Worm (Caenorhabditis elegans): ENCODE data around the gene srx-47.

srx-47 gene

DNA sequence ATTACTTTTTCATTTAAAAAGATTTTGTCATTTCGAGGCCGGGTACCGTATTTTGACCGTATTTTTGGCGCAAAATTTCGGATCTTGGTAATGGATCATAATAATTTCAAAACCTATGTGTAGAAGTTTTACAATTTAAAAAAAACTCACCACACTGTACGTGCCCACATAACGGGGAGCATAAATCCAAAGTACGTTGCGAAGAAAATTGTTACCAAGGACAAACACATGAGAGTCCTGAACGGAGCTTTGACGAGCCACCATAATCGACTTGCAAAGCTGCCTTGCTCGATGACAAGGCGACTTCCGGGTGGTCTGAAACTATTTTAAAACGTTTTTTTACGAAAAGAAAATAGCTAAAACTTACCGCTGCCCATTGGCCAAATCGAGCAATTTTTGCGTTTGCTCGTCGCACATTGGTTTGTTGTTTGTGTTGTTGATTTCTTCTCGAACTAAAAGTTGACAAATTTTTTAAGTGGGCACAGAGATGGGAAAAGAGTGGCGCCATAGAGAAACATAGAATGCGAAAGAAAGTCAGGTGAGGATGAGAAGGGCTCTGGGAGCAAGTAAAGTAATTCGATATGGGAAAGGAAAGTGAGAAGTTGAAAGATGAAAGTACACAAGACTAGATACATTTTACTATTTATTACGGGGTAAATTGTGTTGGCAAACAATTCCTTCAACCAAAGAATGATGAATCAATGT, 17.0 kb upstream of the srx-47 start:
- TF ChIP-seq dao-5 (tag; optimal IDR thresholded peaks at IDR 0.05) (no peak), him-1 (tag; optimal IDR thresholded peaks at IDR 0.05) (no peak), W03F9.2 (tag; optimal IDR thresholded peaks at IDR 0.05) (no peak)

DNA sequence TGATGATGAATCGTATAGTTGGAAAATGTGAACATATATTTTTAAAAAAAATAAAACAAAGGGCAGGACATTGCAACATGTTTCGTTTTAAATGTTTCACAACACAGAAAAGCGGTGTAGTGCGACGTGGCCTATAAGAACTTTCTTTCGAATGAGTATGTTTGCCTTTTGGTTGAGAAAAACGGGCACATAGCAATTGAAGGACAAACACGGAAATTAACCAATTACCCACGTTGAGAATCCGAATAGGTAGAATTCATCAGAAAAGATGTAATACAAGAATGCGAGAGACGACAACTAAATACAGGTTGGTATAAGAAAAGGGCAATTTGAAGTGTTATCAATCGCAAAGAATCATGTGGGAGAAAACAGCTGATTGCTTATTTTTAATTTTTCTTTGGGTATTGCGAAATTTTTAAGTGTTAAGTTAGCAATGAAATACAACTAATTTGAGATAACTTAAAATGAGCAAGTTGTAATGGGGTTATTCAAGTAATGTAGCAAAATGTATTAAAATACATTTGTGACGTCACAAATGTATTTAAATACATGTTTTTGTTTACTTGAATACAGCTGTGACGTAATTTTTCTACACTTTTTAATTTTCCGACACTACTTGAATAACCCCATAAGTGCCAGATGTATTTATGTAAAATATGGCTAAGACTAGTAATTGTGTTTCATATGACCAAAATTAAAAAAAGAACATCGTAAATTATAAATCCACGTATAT, 16.3 kb upstream of the srx-47 start, which contains the start of gene acl-14:
TSS of gene acl-14 (minus strand) at position 316 of the 733 bp plus-strand sequence.
- no peak for TF ChIP-seq him-1 (tag; optimal IDR thresholded peaks at IDR 0.05)
- TF ChIP-seq W03F9.2 (tag; optimal IDR thresholded peaks at IDR 0.05), result no peak
- no peak for TF ChIP-seq dao-5 (tag; optimal IDR thresholded peaks at IDR 0.05)

- TF ChIP-seq W03F9.2 (tag; optimal IDR thresholded peaks at IDR 0.05), result peak; percentile 29
- no peak for TF ChIP-seq dao-5 (tag; optimal IDR thresholded peaks at IDR 0.05)
Measured at ce11 chrV:9334216-9334615, 15.6 kb upstream of the srx-47 start, which contains the start of gene ucp-4. Gene ucp-4, plus strand, starts transcription at chrV:9334298.

ce11 chrV:9336462-9336861, 13.3 kb upstream of the srx-47 start, which contains the start of gene coq-6:
Gene coq-6, plus strand, starts transcription at chrV:9336762.
- no peak for TF ChIP-seq dao-5 (tag; optimal IDR thresholded peaks at IDR 0.05)
- no peak for TF ChIP-seq W03F9.2 (tag; optimal IDR thresholded peaks at IDR 0.05)
- no peak for TF ChIP-seq him-1 (tag; optimal IDR thresholded peaks at IDR 0.05)

DNA sequence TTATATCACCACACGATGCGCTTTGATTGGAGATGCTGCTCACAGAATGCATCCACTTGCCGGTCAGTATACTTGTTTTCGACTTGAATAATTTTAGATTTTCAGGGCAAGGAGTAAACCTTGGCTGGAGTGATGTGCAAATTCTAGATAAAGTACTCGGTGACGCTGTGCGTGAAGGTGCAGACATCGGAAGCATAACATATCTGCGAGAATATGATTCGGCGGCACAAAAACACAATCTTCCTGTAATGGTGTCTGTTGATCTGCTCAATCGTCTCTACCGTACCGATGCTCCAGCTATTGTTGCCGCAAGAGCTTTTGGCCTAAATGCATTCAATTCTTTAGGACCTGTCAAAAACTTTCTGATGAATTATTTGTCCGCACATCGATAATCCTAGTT, 11.3 kb upstream of the srx-47 start:
- no peak for TF ChIP-seq dao-5 (tag; optimal IDR thresholded peaks at IDR 0.05)
- TF ChIP-seq him-1 (tag; optimal IDR thresholded peaks at IDR 0.05), result no peak
- TF ChIP-seq W03F9.2 (tag; optimal IDR thresholded peaks at IDR 0.05), result no peak

ce11 chrV:9340318-9340717, 9.5 kb upstream of the srx-47 start:
- no peak for TF ChIP-seq dao-5 (tag; optimal IDR thresholded peaks at IDR 0.05)
- no peak for TF ChIP-seq W03F9.2 (tag; optimal IDR thresholded peaks at IDR 0.05)
- no peak for TF ChIP-seq him-1 (tag; optimal IDR thresholded peaks at IDR 0.05)

DNA sequence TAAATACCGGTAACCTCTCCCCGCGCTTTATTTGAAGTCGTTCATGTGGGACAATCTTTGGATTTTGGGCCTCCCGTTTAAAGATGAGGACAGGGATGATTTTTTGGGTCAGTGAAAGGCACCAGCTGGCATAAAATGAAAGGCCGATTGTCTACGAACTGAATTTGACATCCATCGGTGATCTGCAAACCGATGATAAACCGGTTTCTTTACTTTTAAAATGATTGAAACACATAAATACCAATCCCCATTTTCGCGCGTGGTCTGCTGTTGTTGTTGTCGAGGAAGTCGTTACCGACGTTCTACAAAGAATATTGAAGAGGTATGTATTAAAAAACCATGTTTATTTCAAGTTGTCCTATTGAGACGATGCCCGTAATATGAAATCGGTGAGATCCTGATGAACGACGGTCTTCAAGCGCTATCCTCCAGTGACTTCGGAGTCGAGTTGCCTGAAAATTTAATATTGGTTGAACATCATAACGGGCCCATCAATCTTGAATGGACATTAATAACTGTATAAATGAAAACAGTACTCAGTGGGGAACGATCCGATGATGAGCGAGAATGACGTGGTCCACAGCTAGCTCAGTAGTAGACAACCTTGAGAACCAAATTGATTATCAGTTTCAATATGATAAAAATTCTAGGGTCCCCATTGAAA, 6.7 kb upstream of the srx-47 start:
- TF ChIP-seq W03F9.2 (tag; optimal IDR thresholded peaks at IDR 0.05), result no peak
- no peak for TF ChIP-seq him-1 (tag; optimal IDR thresholded peaks at IDR 0.05)
- TF ChIP-seq dao-5 (tag; optimal IDR thresholded peaks at IDR 0.05), result no peak

DNA sequence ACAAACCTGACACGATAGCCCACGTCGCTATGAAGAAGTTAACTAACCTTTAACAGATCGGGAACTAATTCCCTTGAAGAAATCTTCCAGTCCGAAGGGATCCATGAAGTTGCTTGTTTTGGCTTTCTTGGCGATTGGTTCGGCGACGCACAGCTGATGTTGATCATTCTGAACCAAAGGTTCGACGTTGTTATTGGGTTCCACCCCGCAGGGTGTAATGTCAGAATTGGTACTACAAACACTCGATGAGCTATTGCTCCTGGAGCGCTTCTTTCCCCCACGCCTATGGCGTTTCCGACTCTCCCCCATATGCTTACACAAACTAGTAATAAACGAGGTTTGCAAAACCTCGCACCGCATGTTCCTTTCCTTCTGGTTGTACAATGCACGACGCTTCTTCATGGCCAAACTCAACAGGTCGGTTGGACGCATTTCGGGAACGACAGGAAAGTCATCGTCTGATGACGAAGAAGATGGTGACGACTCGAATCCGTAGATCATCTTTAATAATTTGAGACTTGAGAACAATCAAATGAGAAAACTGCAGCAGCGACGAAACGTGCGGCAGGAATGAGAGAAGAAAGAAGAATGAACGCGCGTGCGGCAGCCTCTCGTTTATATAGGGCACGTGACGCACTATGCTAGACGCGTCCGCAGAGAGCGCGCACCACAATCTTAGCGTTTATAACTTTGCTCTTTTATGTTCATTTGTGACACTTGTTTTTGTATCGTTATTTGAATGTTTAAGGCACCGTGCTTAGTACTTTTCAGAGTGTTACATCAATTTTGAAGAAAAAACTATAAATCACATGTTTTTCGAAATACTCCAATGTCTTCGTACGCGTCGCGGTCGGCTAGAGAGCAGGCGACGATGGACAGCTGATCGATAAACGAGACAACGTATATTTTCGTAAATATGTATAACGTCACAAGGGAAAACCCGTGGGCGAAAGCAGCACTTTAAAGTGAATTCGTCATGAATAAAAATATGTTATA, 5.9 kb upstream of the srx-47 start, which contains the start of gene tos-1:
TSS of gene tos-1 (minus strand) at position 575 of the 996 bp plus-strand sequence.
- TF ChIP-seq him-1 (tag; optimal IDR thresholded peaks at IDR 0.05) (peak; percentile 96), W03F9.2 (tag; optimal IDR thresholded peaks at IDR 0.05) (peak; percentile 89), dao-5 (tag; optimal IDR thresholded peaks at IDR 0.05) (no peak)

DNA sequence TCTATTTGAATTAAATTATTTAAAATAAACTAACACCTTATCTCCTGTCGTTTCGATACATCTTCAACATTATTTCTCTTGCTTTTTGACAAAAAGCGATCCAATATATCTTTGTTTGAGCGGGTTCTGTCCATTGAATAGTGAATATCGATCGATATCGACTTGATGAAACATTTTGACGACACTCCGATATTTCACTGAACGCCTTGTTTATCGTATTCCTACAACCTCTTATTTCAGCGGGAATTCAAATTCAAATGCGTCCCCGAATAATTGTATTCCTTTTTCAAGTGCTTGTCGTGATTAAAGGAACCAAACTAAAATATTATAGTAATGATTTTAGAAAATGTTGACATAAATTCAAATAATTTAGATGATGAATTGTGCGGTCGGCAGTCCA, 3.0 kb upstream of the srx-47 start, which contains the start of the genes K07B1.7 and try-5:
TSS of gene K07B1.7 (minus strand) at position 159 of the 400 bp plus-strand sequence.
TSS of gene try-5 (plus strand) at position 241 of the 400 bp plus-strand sequence.
- no peak for TF ChIP-seq W03F9.2 (tag; optimal IDR thresholded peaks at IDR 0.05)
- no peak for TF ChIP-seq dao-5 (tag; optimal IDR thresholded peaks at IDR 0.05)
- no peak for TF ChIP-seq him-1 (tag; optimal IDR thresholded peaks at IDR 0.05)

ce11 chrV:9352947-9353346, 3.2 kb downstream of the srx-47 start, which contains the start of gene srx-46:
Gene srx-46, plus strand, starts transcription at chrV:9353247.
- no peak for TF ChIP-seq him-1 (tag; optimal IDR thresholded peaks at IDR 0.05)

- TF ChIP-seq him-1 (tag; optimal IDR thresholded peaks at IDR 0.05), result no peak
Measured at ce11 chrV:9355371-9355770, 5.6 kb downstream of the srx-47 start, which contains the start of gene ttr-40. Gene ttr-40, minus strand, starts transcription at chrV:9355471.

DNA sequence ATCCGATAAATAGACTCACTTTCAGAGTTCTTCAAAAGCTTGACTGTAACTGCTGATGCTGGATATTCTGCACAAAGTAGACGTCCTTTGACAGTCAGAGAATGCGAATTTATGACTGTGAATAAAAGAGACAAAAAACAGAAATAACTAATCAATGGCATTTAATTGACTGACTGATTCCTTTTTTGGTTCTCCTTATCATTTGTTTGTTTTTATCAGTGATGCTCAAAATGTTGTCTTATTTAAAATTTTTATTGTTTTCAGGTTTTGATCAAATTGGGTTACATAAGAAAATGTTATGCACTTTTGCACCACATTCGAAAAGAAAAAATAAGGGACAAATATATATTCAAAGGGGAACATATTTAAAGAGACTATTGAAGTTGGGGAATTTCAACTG, 6.6 kb downstream of the srx-47 start, which contains the start of gene ttr-49:
TSS of gene ttr-49 (minus strand) at position 171 of the 400 bp plus-strand sequence.
- no peak for TF ChIP-seq him-1 (tag; optimal IDR thresholded peaks at IDR 0.05)
- no peak for TF ChIP-seq W03F9.2 (tag; optimal IDR thresholded peaks at IDR 0.05)
- no peak for TF ChIP-seq dao-5 (tag; optimal IDR thresholded peaks at IDR 0.05)
